Worm (Caenorhabditis elegans) whole organism, L4 larva: Measurements from ENCODE around the gene erfa-1.

Source experiments
- ceh-82 ChIP-seq: sonication (generic microtip); optimal IDR thresholded peaks from 2 replicates; lab custom pipeline; 2017; ENCODE audit warnings: missing biosample characterization, missing genetic modification characterization
- egl-27 ChIP-seq: sonication (generic microtip); optimal IDR thresholded peaks from 3 replicates; lab custom pipeline; 2017; ENCODE audit warnings: missing biosample characterization, missing genetic modification reagents, missing genetic modification characterization
- fkh-10 ChIP-seq: fragments of 150-350 bp; optimal IDR thresholded peaks from 2 replicates; lab custom pipeline; 2014; ENCODE audit warnings: missing biosample characterization, missing genetic modification reagents, missing genetic modification characterization
- lin-29 ChIP-seq: fragments of 200-800 bp; sonication (Bioruptor generic); IDR thresholded peaks from 2 replicates; pipeline ENCODE4 v1.3.6; 2022; ENCODE audit warnings: missing genetic modification reagents, missing genetic modification characterization, missing compliant biosample characterization
- nhr-10 ChIP-seq: fragments of 150-350 bp; optimal IDR thresholded peaks from 2 replicates; lab custom pipeline; 2014; ENCODE audit warnings: missing biosample characterization, missing genetic modification characterization
- pha-4 ChIP-seq, 2 experiments: fragments of 150-350 bp in 1 of 2; fragments of 200-800 bp in 1 of 2; sonication (Bioruptor generic) in 1 of 2; IDR thresholded peaks in 1 of 2; optimal IDR thresholded peaks in 1 of 2; 2 replicates each; pipeline versions ENCODE4 v1.3.6 to Lab custom; 2014 to 2022; ENCODE audit warnings: missing genetic modification characterization in 2 of 2, missing genetic modification reagents in 2 of 2, missing biosample characterization in 1 of 2, missing compliant biosample characterization in 1 of 2
- skn-1 ChIP-seq: fragments of 150-350 bp; optimal IDR thresholded peaks from 2 replicates; lab custom pipeline; 2014; ENCODE audit warnings: missing biosample characterization, missing genetic modification characterization
- unc-130 ChIP-seq: sonication (generic microtip); optimal IDR thresholded peaks from 2 replicates; lab custom pipeline; 2016; ENCODE audit warnings: missing genetic modification reagents, missing genetic modification characterization, missing compliant biosample characterization
- unc-62 ChIP-seq, 3 experiments: fragments of 150-350 bp in 1 of 3; sonication (generic microtip); optimal IDR thresholded peaks in 2 of 3; peaks in 1 of 3; 1 replicate in 1 of 3; 2 replicates in 2 of 3; lab custom pipeline; 2014 to 2017; ENCODE audit warnings: missing biosample characterization in 3 of 3, missing genetic modification characterization in 3 of 3, missing genetic modification reagents in 3 of 3, missing genotype in 1 of 3
- zag-1 ChIP-seq: fragments of 150-350 bp; optimal IDR thresholded peaks from 2 replicates; lab custom pipeline; 2014; ENCODE audit warnings: missing biosample characterization, missing genetic modification characterization

DNA sequence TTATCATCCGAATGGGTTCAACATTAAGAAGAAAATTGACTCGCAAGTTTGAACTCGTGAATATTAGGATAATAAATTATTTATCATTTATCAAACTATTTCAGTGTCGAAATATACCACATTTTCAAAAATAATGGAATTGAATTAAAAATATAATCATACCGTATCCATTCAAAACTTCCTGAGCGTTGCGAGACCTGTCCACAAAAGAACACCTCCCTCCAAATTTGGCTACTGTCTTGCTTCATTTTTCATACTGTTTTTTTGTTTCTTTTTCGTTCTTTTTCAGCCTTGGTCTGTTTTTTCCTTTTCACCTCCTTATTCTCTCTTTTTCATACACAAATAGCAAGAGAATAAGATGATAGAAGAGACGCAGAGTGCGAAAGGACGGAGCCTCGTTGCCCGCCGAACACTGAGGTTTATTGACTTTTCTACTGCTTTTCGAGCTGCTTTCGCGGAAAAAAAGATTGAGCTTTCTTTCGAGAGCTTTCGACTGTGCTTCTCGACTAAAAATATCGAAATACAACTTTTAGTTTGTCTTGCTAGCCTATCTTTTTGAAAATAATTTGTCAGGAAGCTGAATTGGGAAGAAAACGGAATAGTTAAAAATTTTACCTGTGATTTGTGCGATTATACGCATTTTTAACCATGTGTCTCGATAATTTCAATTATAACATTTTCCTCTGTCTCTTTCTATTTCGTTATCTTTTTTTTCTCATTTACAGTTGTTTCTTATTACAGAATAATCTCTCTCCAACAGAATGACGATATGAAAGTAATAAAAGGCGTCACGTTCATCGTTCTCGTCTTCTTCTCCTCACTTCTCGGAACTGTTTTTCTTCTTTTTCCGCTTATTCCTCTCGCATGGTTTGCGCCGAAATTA lies 16.4 kb downstream of the erfa-1 start, which contains the start of gene acl-8:
- no peak for TF ChIP-seq pha-4 (GFP tag; IDR thresholded peaks at IDR 0.05; lab: Robert Waterston, UW)
- TF ChIP-seq pha-4 (tag; optimal IDR thresholded peaks at IDR 0.05; lab: Kevin White, UChicago) = peak; percentile 19
- TF ChIP-seq unc-130 (GFP tag; lab: Kevin White, UChicago) = no peak
- TF ChIP-seq lin-29 = no peak
- TF ChIP-seq fkh-10 (GFP tag; lab: Kevin White, UChicago) = no peak
- no peak for TF ChIP-seq nhr-10
- TF ChIP-seq ceh-82 = no peak
- no peak for TF ChIP-seq skn-1 (tag; lab: Kevin White, UChicago)
- no peak for TF ChIP-seq zag-1 (tag; lab: Kevin White, UChicago)
- peak in 1 of 2 experiments; percentile 84 for TF ChIP-seq unc-62 (GFP tag; optimal IDR thresholded peaks at IDR 0.05 in 1 of 2; lab: Kevin White, UChicago)
- no peak for TF ChIP-seq unc-62 (tag; optimal IDR thresholded peaks at IDR 0.05; lab: Kevin White, UChicago)
- TF ChIP-seq egl-27 (tag; lab: Kevin White, UChicago) = no peak
